Worm (Caenorhabditis elegans) whole organism, early embryonic: ENCODE measurements around the gene kynu-1.

Experiments used
- B0310.2 ChIP-seq: sonication (generic microtip); optimal IDR thresholded peaks from 2 replicates; lab custom pipeline; 2016; ENCODE audit warnings: mild to moderate bottlenecking, missing genetic modification characterization, missing compliant biosample characterization
- ama-1 ChIP-seq: fragments of 150-350 bp; optimal IDR thresholded peaks from 2 replicates; lab custom pipeline; 2014
- ets-7 ChIP-seq: sonication (generic microtip); optimal IDR thresholded peaks from 2 replicates; lab custom pipeline; 2016; ENCODE audit warnings: missing genotype, missing genetic modification characterization, missing compliant biosample characterization
- hmg-4 ChIP-seq: fragments of 200-800 bp; sonication (Bioruptor generic); optimal IDR thresholded peaks from 2 replicates; lab custom pipeline; 2018; ENCODE audit warnings: mild to moderate bottlenecking, missing genetic modification characterization, missing compliant biosample characterization
- scrt-1 ChIP-seq: fragments of 200-800 bp; sonication (Bioruptor generic); IDR thresholded peaks from 2 replicates; pipeline ENCODE4 v1.3.6; 2022; ENCODE audit warnings: missing genetic modification characterization, missing compliant biosample characterization
- tbx-11 ChIP-seq: fragments of 200-800 bp; sonication (Bioruptor generic); IDR thresholded peaks from 2 replicates; pipeline ENCODE4 v1.3.6; 2022; ENCODE audit warnings: missing genetic modification characterization, missing compliant biosample characterization
- tbx-37 ChIP-seq: fragments of 200-800 bp; sonication (Bioruptor generic); conservative IDR thresholded peaks from 2 replicates; pipeline ENCODE4 v1.3.6; 2022; ENCODE audit warnings: missing genetic modification reagents, missing genetic modification characterization, missing compliant biosample characterization
- tra-4 ChIP-seq: sonication (generic microtip); optimal IDR thresholded peaks from 2 replicates; lab custom pipeline; 2017; ENCODE audit warnings: missing genetic modification characterization, missing compliant biosample characterization

ce11 chrX:6122026-6122425, 12.9 kb upstream of the kynu-1 start, which contains the start of gene nnt-1:
- TF ChIP-seq B0310.2 (no peak), hmg-4 (no peak), tra-4 (tag; lab: Kevin White, UChicago) (no peak), ama-1 (lab: Kevin White, UChicago) (no peak), tbx-11 (GFP tag; lab: Robert Waterston, UW) (no peak), ets-7 (tag; lab: Kevin White, UChicago) (no peak), scrt-1 (no peak), tbx-37 (GFP tag; lab: Robert Waterston, UW) (no peak)
